Worm (Caenorhabditis elegans) whole organism, early embryonic: Measurements from ENCODE around the gene Y13C8A.1.

Source experiments
- aly-1 ChIP-seq: sonication (generic microtip); optimal IDR thresholded peaks from 2 replicates; lab custom pipeline; 2016; ENCODE audit warnings: missing genetic modification characterization, missing compliant biosample characterization
- ama-1 ChIP-seq: fragments of 150-350 bp; optimal IDR thresholded peaks from 2 replicates; lab custom pipeline; 2014
- ets-7 ChIP-seq: sonication (generic microtip); optimal IDR thresholded peaks from 2 replicates; lab custom pipeline; 2016; ENCODE audit warnings: missing genotype, missing genetic modification characterization, missing compliant biosample characterization
- flt-1 ChIP-seq: fragments of 200-800 bp; sonication (Bioruptor generic); IDR thresholded peaks from 2 replicates; pipeline ENCODE4 v1.3.6; 2022; ENCODE audit warnings: missing genetic modification characterization, missing compliant biosample characterization
- pes-1 ChIP-seq: fragments of 200-800 bp; sonication (Bioruptor generic); IDR thresholded peaks from 2 replicates; pipeline ENCODE4 v1.3.6; 2022; ENCODE audit warnings: missing genetic modification reagents, missing genetic modification characterization, missing compliant biosample characterization

DNA sequence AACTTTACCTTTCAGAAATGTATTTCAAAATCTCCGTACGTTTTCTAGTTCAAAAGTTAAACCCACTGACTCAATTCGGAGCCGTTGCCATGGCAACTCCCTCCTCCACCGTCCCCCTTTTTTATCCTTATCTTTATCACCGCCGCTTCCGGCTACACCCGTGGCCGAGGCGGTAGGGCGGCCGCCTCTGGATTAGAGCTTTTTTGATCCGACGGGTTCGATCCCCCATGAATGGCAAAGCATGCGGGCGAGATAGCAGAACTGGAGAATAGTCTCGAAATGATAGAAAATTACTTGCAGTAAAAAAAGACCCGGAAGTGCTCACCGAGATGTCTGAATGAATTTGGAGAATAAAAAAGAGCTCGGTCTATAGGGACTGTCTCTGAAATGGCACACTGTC lies 10.2 kb downstream of the Y13C8A.1 start:
- TF ChIP-seq ama-1 (lab: Kevin White, UChicago) (no peak), ets-7 (tag; lab: Kevin White, UChicago) (no peak), pes-1 (GFP tag; lab: Robert Waterston, UW) (no peak), flt-1 (no peak), aly-1 (no peak)
